Worm (Caenorhabditis elegans) whole organism, L2 larva: ENCODE measurements around the gene algn-1.

Experiments used
- C34F6.9 ChIP-seq: fragments of 150-350 bp; optimal IDR thresholded peaks from 2 replicates; lab custom pipeline; 2014; ENCODE audit warnings: missing biosample characterization, missing genetic modification characterization
- F13H6.1 ChIP-seq: sonication (generic microtip); optimal IDR thresholded peaks from 2 replicates; lab custom pipeline; 2016; ENCODE audit warnings: missing genetic modification characterization, missing compliant biosample characterization
- R02D3.7 ChIP-seq: fragments of 150-350 bp; optimal IDR thresholded peaks from 2 replicates; lab custom pipeline; 2014; ENCODE audit warnings: missing biosample characterization, missing genetic modification characterization
- Y55F3AM.14 ChIP-seq: fragments of 200-800 bp; sonication (Bioruptor generic); optimal IDR thresholded peaks from 2 replicates; lab custom pipeline; 2018; ENCODE audit warnings: mild to moderate bottlenecking, missing genetic modification characterization, missing compliant biosample characterization
- alr-1 ChIP-seq: fragments of 150-350 bp; optimal IDR thresholded peaks from 2 replicates; lab custom pipeline; 2014; ENCODE audit warnings: missing biosample characterization, missing genetic modification characterization
- blmp-1 ChIP-seq: sonication (generic microtip); optimal IDR thresholded peaks from 2 replicates; lab custom pipeline; 2017; ENCODE audit warnings: missing genetic modification characterization, mild to moderate bottlenecking, missing compliant biosample characterization, antibody characterized with exemption, moderate library complexity; ENCODE audit not compliant: insufficient read depth
- ceh-16 ChIP-seq: fragments of 150-350 bp; optimal IDR thresholded peaks from 2 replicates; lab custom pipeline; 2014; ENCODE audit warnings: missing biosample characterization, missing genetic modification characterization
- ceh-82 ChIP-seq: fragments of 150-350 bp; optimal IDR thresholded peaks from 2 replicates; lab custom pipeline; 2014; ENCODE audit warnings: missing biosample characterization, missing genetic modification characterization
- crh-2 ChIP-seq: sonication (generic microtip); optimal IDR thresholded peaks from 2 replicates; lab custom pipeline; 2017; ENCODE audit warnings: missing biosample characterization, missing genetic modification characterization
- dmd-4 ChIP-seq: sonication (generic microtip); optimal IDR thresholded peaks from 2 replicates; lab custom pipeline; 2017; ENCODE audit warnings: missing biosample characterization, missing genetic modification characterization
- elt-1 ChIP-seq: fragments of 150-350 bp; optimal IDR thresholded peaks from 2 replicates; lab custom pipeline; 2014; ENCODE audit warnings: missing biosample characterization, missing genetic modification characterization
- elt-3 ChIP-seq: sonication (generic microtip); optimal IDR thresholded peaks from 2 replicates; lab custom pipeline; 2017; ENCODE audit warnings: missing biosample characterization, missing genetic modification characterization
- fos-1 ChIP-seq: fragments of 150-350 bp; optimal IDR thresholded peaks from 2 replicates; lab custom pipeline; 2014; ENCODE audit warnings: missing biosample characterization, missing genetic modification characterization
- gmeb-1 ChIP-seq: fragments of 150-350 bp; optimal IDR thresholded peaks from 2 replicates; lab custom pipeline; 2014; ENCODE audit warnings: missing biosample characterization, missing genetic modification characterization
- lin-13 ChIP-seq: fragments of 150-350 bp; optimal IDR thresholded peaks from 2 replicates; lab custom pipeline; 2014; ENCODE audit warnings: missing biosample characterization, missing genetic modification reagents, missing genetic modification characterization
- lin-39 ChIP-seq: fragments of 150-350 bp; optimal IDR thresholded peaks from 2 replicates; lab custom pipeline; 2014; ENCODE audit warnings: missing biosample characterization, missing genetic modification reagents, missing genetic modification characterization
- lsy-2 ChIP-seq, 2 experiments: fragments of 150-350 bp in 1 of 2; sonication (generic microtip) in 1 of 2; optimal IDR thresholded peaks; 2 replicates each; lab custom pipeline; 2014 to 2017; ENCODE audit warnings: missing biosample characterization in 2 of 2, missing genetic modification characterization in 2 of 2
- mdl-1 ChIP-seq, 2 experiments: fragments of 150-350 bp in 1 of 2; sonication (generic microtip) in 1 of 2; optimal IDR thresholded peaks; 2 replicates each; lab custom pipeline; 2017; ENCODE audit warnings: missing biosample characterization in 2 of 2, missing genetic modification characterization in 2 of 2
- nhr-11 ChIP-seq: fragments of 150-350 bp; optimal IDR thresholded peaks from 2 replicates; lab custom pipeline; 2014; ENCODE audit warnings: missing biosample characterization, missing genetic modification characterization
- nhr-12 ChIP-seq: fragments of 150-350 bp; optimal IDR thresholded peaks from 2 replicates; lab custom pipeline; 2014; ENCODE audit warnings: missing biosample characterization, missing genetic modification characterization
- nhr-129 ChIP-seq: fragments of 150-350 bp; optimal IDR thresholded peaks from 2 replicates; lab custom pipeline; 2014; ENCODE audit warnings: missing biosample characterization, missing genetic modification characterization
- nhr-21 ChIP-seq: fragments of 150-350 bp; optimal IDR thresholded peaks from 2 replicates; lab custom pipeline; 2014; ENCODE audit warnings: missing biosample characterization, missing genetic modification characterization
- nhr-23 ChIP-seq: fragments of 150-350 bp; optimal IDR thresholded peaks from 2 replicates; lab custom pipeline; 2014; ENCODE audit warnings: missing biosample characterization, missing genetic modification reagents, missing genetic modification characterization
- nhr-237 ChIP-seq: fragments of 150-350 bp; optimal IDR thresholded peaks from 2 replicates; lab custom pipeline; 2014; ENCODE audit warnings: missing biosample characterization, missing genetic modification characterization
- nhr-25 ChIP-seq: fragments of 150-350 bp; sonication (generic microtip); optimal IDR thresholded peaks from 3 replicates; lab custom pipeline; 2014; ENCODE audit warnings: missing biosample characterization, missing genetic modification characterization
- nhr-77 ChIP-seq: fragments of 150-350 bp; optimal IDR thresholded peaks from 2 replicates; lab custom pipeline; 2014; ENCODE audit warnings: missing biosample characterization, missing genetic modification characterization
- sem-4 ChIP-seq: fragments of 150-350 bp; optimal IDR thresholded peaks from 2 replicates; lab custom pipeline; 2014; ENCODE audit warnings: missing biosample characterization, missing genetic modification reagents, missing genetic modification characterization
- sma-3 ChIP-seq: sonication (generic microtip); optimal IDR thresholded peaks from 2 replicates; lab custom pipeline; 2016; ENCODE audit warnings: missing genetic modification reagents, missing genetic modification characterization, missing compliant biosample characterization
- sma-9 ChIP-seq, 2 experiments: fragments of 150-350 bp in 1 of 2; sonication (generic microtip) in 1 of 2; optimal IDR thresholded peaks; 2 replicates each; lab custom pipeline; 2014 to 2016; ENCODE audit warnings: missing genetic modification characterization in 2 of 2, mild to moderate bottlenecking in 1 of 2, missing biosample characterization in 1 of 2, missing compliant biosample characterization in 1 of 2, missing genetic modification reagents in 1 of 2, moderate library complexity in 1 of 2
- snpc-4 ChIP-seq: fragments of 150-350 bp; optimal IDR thresholded peaks from 2 replicates; lab custom pipeline; 2014; ENCODE audit warnings: missing biosample characterization, missing genetic modification characterization
- unc-39 ChIP-seq: fragments of 150-350 bp; optimal IDR thresholded peaks from 2 replicates; lab custom pipeline; 2014; ENCODE audit warnings: missing biosample characterization, missing genetic modification characterization
- unc-55 ChIP-seq: fragments of 150-350 bp; sonication (generic microtip); optimal IDR thresholded peaks from 3 replicates; lab custom pipeline; 2014; ENCODE audit warnings: missing biosample characterization, missing genetic modification reagents, missing genetic modification characterization
- unc-62 ChIP-seq: fragments of 150-350 bp; optimal IDR thresholded peaks from 2 replicates; lab custom pipeline; 2014; ENCODE audit warnings: missing biosample characterization, missing genetic modification reagents, missing genetic modification characterization
- zag-1 ChIP-seq: fragments of 150-350 bp; optimal IDR thresholded peaks from 2 replicates; lab custom pipeline; 2014; ENCODE audit warnings: missing biosample characterization, missing genetic modification characterization
- ztf-1 ChIP-seq: fragments of 200-800 bp; sonication (Bioruptor generic); conservative IDR thresholded peaks from 2 replicates; pipeline ENCODE4 v1.3.6; 2022; ENCODE audit warnings: missing genetic modification characterization, missing compliant biosample characterization
- ztf-4 ChIP-seq: fragments of 150-350 bp; optimal IDR thresholded peaks from 2 replicates; lab custom pipeline; 2014; ENCODE audit warnings: missing biosample characterization, missing genetic modification characterization

The algn-1 gene

ce11 chrIII:6444335-6444734, 15.6 kb upstream of the algn-1 start, which contains the start of gene C05D11.13:
Gene C05D11.13, minus strand, starts transcription at chrIII:6444586.
- peak; percentile 16 for TF ChIP-seq ztf-4
- TF ChIP-seq dmd-4 (tag; lab: Kevin White, UChicago): no peak
- peak; percentile 65 for TF ChIP-seq crh-2 (tag; lab: Kevin White, UChicago)
- no peak for TF ChIP-seq R02D3.7 (tag; lab: Kevin White, UChicago)
- TF ChIP-seq elt-3 (tag; lab: Kevin White, UChicago): no peak
- TF ChIP-seq sma-9 (GFP tag; optimal IDR thresholded peaks at IDR 0.05; lab: Kevin White, UChicago): peak; percentile 59
- TF ChIP-seq sma-9 (tag; optimal IDR thresholded peaks at IDR 0.05; lab: Kevin White, UChicago): no peak
- TF ChIP-seq Y55F3AM.14 (GFP tag; lab: Kevin White, UChicago): no peak
- TF ChIP-seq lsy-2 (tag; optimal IDR thresholded peaks at IDR 0.05; lab: Kevin White, UChicago): peak in 1 of 2 experiments; percentile 84
- peak; percentile 0 for TF ChIP-seq nhr-21
- peak; percentile 59 for TF ChIP-seq nhr-129 (tag; lab: Kevin White, UChicago)
- peak; percentile 56 for TF ChIP-seq F13H6.1 (tag; lab: Kevin White, UChicago)
- TF ChIP-seq C34F6.9 (tag; lab: Kevin White, UChicago): peak; percentile 68
- peak; percentile 51 for TF ChIP-seq unc-55 (GFP tag; lab: Kevin White, UChicago)
- TF ChIP-seq nhr-25 (tag; lab: Kevin White, UChicago): peak; percentile 7
- TF ChIP-seq sma-3 (GFP tag; lab: Kevin White, UChicago): peak; percentile 47
- TF ChIP-seq fos-1 (tag; lab: Kevin White, UChicago): peak; percentile 32

- TF ChIP-seq unc-62 (GFP tag; lab: Kevin White, UChicago) (no peak), ceh-16 (tag; lab: Kevin White, UChicago) (no peak), unc-39 (tag; lab: Kevin White, UChicago) (no peak), alr-1 (tag; lab: Kevin White, UChicago) (no peak), nhr-77 (no peak), mdl-1 (tag; optimal IDR thresholded peaks at IDR 0.05; lab: Kevin White, UChicago) (no peak), nhr-12 (no peak), snpc-4 (tag; lab: Kevin White, UChicago) (no peak)
- TF ChIP-seq, all 48 proteins: peak for 0
These were observed 13.1 kb upstream of the algn-1 start, which contains the start of gene let-721 for ce11 chrIII:6446807-6447206. Gene let-721, minus strand, starts transcription at chrIII:6446907.

ce11 chrIII:6447521-6447920, 12.4 kb upstream of the algn-1 start:
- peak; percentile 84 for TF ChIP-seq crh-2 (tag; lab: Kevin White, UChicago)
- TF ChIP-seq nhr-129 (tag; lab: Kevin White, UChicago): peak; percentile 71
- TF ChIP-seq nhr-21: peak; percentile 76
- peak; percentile 55 for TF ChIP-seq F13H6.1 (tag; lab: Kevin White, UChicago)
- TF ChIP-seq R02D3.7 (tag; lab: Kevin White, UChicago): no peak
- no peak for TF ChIP-seq sem-4 (tag; lab: Kevin White, UChicago)
- peak; percentile 48 for TF ChIP-seq blmp-1
- no peak for TF ChIP-seq dmd-4 (tag; lab: Kevin White, UChicago)
- TF ChIP-seq mdl-1 (tag; optimal IDR thresholded peaks at IDR 0.05; lab: Kevin White, UChicago): peak; percentile 49 to 65
- no peak for TF ChIP-seq ztf-1 (GFP tag; lab: Robert Waterston, UW)
- peak; percentile 22 for TF ChIP-seq lin-13 (GFP tag; lab: Kevin White, UChicago)
- no peak for TF ChIP-seq nhr-11 (tag; lab: Kevin White, UChicago)
- peak; percentile 71 for TF ChIP-seq fos-1 (tag; lab: Kevin White, UChicago)
- peak; percentile 76 for TF ChIP-seq sma-9 (GFP tag; optimal IDR thresholded peaks at IDR 0.05; lab: Kevin White, UChicago)
- TF ChIP-seq sma-9 (tag; optimal IDR thresholded peaks at IDR 0.05; lab: Kevin White, UChicago): no peak
- peak; percentile 75 for TF ChIP-seq sma-3 (GFP tag; lab: Kevin White, UChicago)
- no peak for TF ChIP-seq elt-1
- peak; percentile 73 for TF ChIP-seq nhr-25 (tag; lab: Kevin White, UChicago)
- TF ChIP-seq lin-39 (tag; lab: Kevin White, UChicago): no peak
- peak; percentile 3 for TF ChIP-seq unc-62 (GFP tag; lab: Kevin White, UChicago)
- TF ChIP-seq gmeb-1 (tag; lab: Kevin White, UChicago): peak; percentile 41
- no peak for TF ChIP-seq zag-1 (tag; lab: Kevin White, UChicago)
- peak in 1 of 2 experiments; percentile 67 for TF ChIP-seq lsy-2 (tag; optimal IDR thresholded peaks at IDR 0.05; lab: Kevin White, UChicago)
- TF ChIP-seq snpc-4 (tag; lab: Kevin White, UChicago): no peak
- TF ChIP-seq C34F6.9 (tag; lab: Kevin White, UChicago): peak; percentile 43
- TF ChIP-seq elt-3 (tag; lab: Kevin White, UChicago): no peak
- TF ChIP-seq ceh-82 (tag; lab: Kevin White, UChicago): no peak
- TF ChIP-seq nhr-77: no peak

- no peak for TF ChIP-seq crh-2 (tag; lab: Kevin White, UChicago)
- TF ChIP-seq nhr-23 (tag; lab: Kevin White, UChicago): no peak
- TF ChIP-seq ceh-82 (tag; lab: Kevin White, UChicago): no peak
- TF ChIP-seq snpc-4 (tag; lab: Kevin White, UChicago): no peak
- no peak for TF ChIP-seq nhr-237
- no peak for TF ChIP-seq lsy-2 (tag; optimal IDR thresholded peaks at IDR 0.05; lab: Kevin White, UChicago)
- no peak for TF ChIP-seq nhr-129 (tag; lab: Kevin White, UChicago)
- TF ChIP-seq blmp-1: no peak
- no peak for TF ChIP-seq R02D3.7 (tag; lab: Kevin White, UChicago)
- TF ChIP-seq, all 48 proteins: peak for 0
These were observed 10.1 kb upstream of the algn-1 start for ce11 chrIII:6449854-6450253.
